Worm (Caenorhabditis elegans) whole organism, L2 larva: ENCODE measurements around the gene amph-1.

Experiments used
- C34F6.9 ChIP-seq: fragments of 150-350 bp; optimal IDR thresholded peaks from 2 replicates; lab custom pipeline; 2014; ENCODE audit warnings: missing biosample characterization, missing genetic modification characterization
- F13H6.1 ChIP-seq: sonication (generic microtip); optimal IDR thresholded peaks from 2 replicates; lab custom pipeline; 2016; ENCODE audit warnings: missing genetic modification characterization, missing compliant biosample characterization
- R02D3.7 ChIP-seq: fragments of 150-350 bp; optimal IDR thresholded peaks from 2 replicates; lab custom pipeline; 2014; ENCODE audit warnings: missing biosample characterization, missing genetic modification characterization
- Y55F3AM.14 ChIP-seq: fragments of 200-800 bp; sonication (Bioruptor generic); optimal IDR thresholded peaks from 2 replicates; lab custom pipeline; 2018; ENCODE audit warnings: mild to moderate bottlenecking, missing genetic modification characterization, missing compliant biosample characterization
- ZK546.5 ChIP-seq: sonication (generic microtip); optimal IDR thresholded peaks from 2 replicates; lab custom pipeline; 2017; ENCODE audit warnings: missing biosample characterization, missing genetic modification characterization
- alr-1 ChIP-seq: fragments of 150-350 bp; optimal IDR thresholded peaks from 2 replicates; lab custom pipeline; 2014; ENCODE audit warnings: missing biosample characterization, missing genetic modification characterization
- aly-2 ChIP-seq: fragments of 150-350 bp; optimal IDR thresholded peaks from 2 replicates; lab custom pipeline; 2014; ENCODE audit warnings: missing biosample characterization, missing genetic modification characterization
- ama-1 ChIP-seq: fragments of 150-350 bp; optimal IDR thresholded peaks from 2 replicates; lab custom pipeline; 2018; ENCODE audit warnings: inconsistent platforms
- blmp-1 ChIP-seq: sonication (generic microtip); optimal IDR thresholded peaks from 2 replicates; lab custom pipeline; 2017; ENCODE audit warnings: missing genetic modification characterization, mild to moderate bottlenecking, missing compliant biosample characterization, antibody characterized with exemption, moderate library complexity; ENCODE audit not compliant: insufficient read depth
- ceh-16 ChIP-seq: fragments of 150-350 bp; optimal IDR thresholded peaks from 2 replicates; lab custom pipeline; 2014; ENCODE audit warnings: missing biosample characterization, missing genetic modification characterization
- ceh-82 ChIP-seq: fragments of 150-350 bp; optimal IDR thresholded peaks from 2 replicates; lab custom pipeline; 2014; ENCODE audit warnings: missing biosample characterization, missing genetic modification characterization
- crh-2 ChIP-seq: sonication (generic microtip); optimal IDR thresholded peaks from 2 replicates; lab custom pipeline; 2017; ENCODE audit warnings: missing biosample characterization, missing genetic modification characterization
- dmd-4 ChIP-seq: sonication (generic microtip); optimal IDR thresholded peaks from 2 replicates; lab custom pipeline; 2017; ENCODE audit warnings: missing biosample characterization, missing genetic modification characterization
- egl-27 ChIP-seq: sonication (generic microtip); optimal IDR thresholded peaks from 3 replicates; lab custom pipeline; 2017; ENCODE audit warnings: missing biosample characterization, missing genetic modification reagents, missing genetic modification characterization
- elt-1 ChIP-seq: fragments of 150-350 bp; optimal IDR thresholded peaks from 2 replicates; lab custom pipeline; 2014; ENCODE audit warnings: missing biosample characterization, missing genetic modification characterization
- elt-3 ChIP-seq: sonication (generic microtip); optimal IDR thresholded peaks from 2 replicates; lab custom pipeline; 2017; ENCODE audit warnings: missing biosample characterization, missing genetic modification characterization
- fos-1 ChIP-seq: fragments of 150-350 bp; optimal IDR thresholded peaks from 2 replicates; lab custom pipeline; 2014; ENCODE audit warnings: missing biosample characterization, missing genetic modification characterization
- gmeb-1 ChIP-seq: fragments of 150-350 bp; optimal IDR thresholded peaks from 2 replicates; lab custom pipeline; 2014; ENCODE audit warnings: missing biosample characterization, missing genetic modification characterization
- lin-11 ChIP-seq: fragments of 150-350 bp; sonication (generic microtip); optimal IDR thresholded peaks from 2 replicates; lab custom pipeline; 2014; ENCODE audit warnings: missing biosample characterization, missing genetic modification characterization, inconsistent platforms, mixed read lengths
- lin-13 ChIP-seq: fragments of 150-350 bp; optimal IDR thresholded peaks from 2 replicates; lab custom pipeline; 2014; ENCODE audit warnings: missing biosample characterization, missing genetic modification reagents, missing genetic modification characterization
- lin-39 ChIP-seq: fragments of 150-350 bp; optimal IDR thresholded peaks from 2 replicates; lab custom pipeline; 2014; ENCODE audit warnings: missing biosample characterization, missing genetic modification reagents, missing genetic modification characterization
- lsy-2 ChIP-seq, 2 experiments: fragments of 150-350 bp in 1 of 2; sonication (generic microtip) in 1 of 2; optimal IDR thresholded peaks; 2 replicates each; lab custom pipeline; 2014 to 2017; ENCODE audit warnings: missing biosample characterization in 2 of 2, missing genetic modification characterization in 2 of 2
- mab-5 ChIP-seq: fragments of 150-350 bp; optimal IDR thresholded peaks from 2 replicates; lab custom pipeline; 2014; ENCODE audit warnings: missing biosample characterization, missing genetic modification characterization
- mbf-1 ChIP-seq: sonication (generic microtip); optimal IDR thresholded peaks from 2 replicates; lab custom pipeline; 2017; ENCODE audit warnings: missing biosample characterization, missing genetic modification characterization
- mdl-1 ChIP-seq, 2 experiments: fragments of 150-350 bp in 1 of 2; sonication (generic microtip) in 1 of 2; optimal IDR thresholded peaks; 2 replicates each; lab custom pipeline; 2017; ENCODE audit warnings: missing biosample characterization in 2 of 2, missing genetic modification characterization in 2 of 2
- nhr-10 ChIP-seq: sonication (generic microtip); optimal IDR thresholded peaks from 2 replicates; lab custom pipeline; 2017; ENCODE audit warnings: missing biosample characterization, missing genetic modification characterization
- nhr-11 ChIP-seq: fragments of 150-350 bp; optimal IDR thresholded peaks from 2 replicates; lab custom pipeline; 2014; ENCODE audit warnings: missing biosample characterization, missing genetic modification characterization
- nhr-12 ChIP-seq: fragments of 150-350 bp; optimal IDR thresholded peaks from 2 replicates; lab custom pipeline; 2014; ENCODE audit warnings: missing biosample characterization, missing genetic modification characterization
- nhr-129 ChIP-seq: fragments of 150-350 bp; optimal IDR thresholded peaks from 2 replicates; lab custom pipeline; 2014; ENCODE audit warnings: missing biosample characterization, missing genetic modification characterization
- nhr-21 ChIP-seq: fragments of 150-350 bp; optimal IDR thresholded peaks from 2 replicates; lab custom pipeline; 2014; ENCODE audit warnings: missing biosample characterization, missing genetic modification characterization
- nhr-23 ChIP-seq: fragments of 150-350 bp; optimal IDR thresholded peaks from 2 replicates; lab custom pipeline; 2014; ENCODE audit warnings: missing biosample characterization, missing genetic modification reagents, missing genetic modification characterization
- nhr-237 ChIP-seq: fragments of 150-350 bp; optimal IDR thresholded peaks from 2 replicates; lab custom pipeline; 2014; ENCODE audit warnings: missing biosample characterization, missing genetic modification characterization
- nhr-25 ChIP-seq: fragments of 150-350 bp; sonication (generic microtip); optimal IDR thresholded peaks from 3 replicates; lab custom pipeline; 2014; ENCODE audit warnings: missing biosample characterization, missing genetic modification characterization
- nhr-6 ChIP-seq: fragments of 150-350 bp; optimal IDR thresholded peaks from 2 replicates; lab custom pipeline; 2014; ENCODE audit warnings: missing biosample characterization, missing genetic modification characterization
- nhr-77 ChIP-seq: fragments of 150-350 bp; optimal IDR thresholded peaks from 2 replicates; lab custom pipeline; 2014; ENCODE audit warnings: missing biosample characterization, missing genetic modification characterization
- peb-1 ChIP-seq: fragments of 150-350 bp; optimal IDR thresholded peaks from 2 replicates; lab custom pipeline; 2014; ENCODE audit warnings: missing biosample characterization, missing genetic modification characterization
- sem-4 ChIP-seq: fragments of 150-350 bp; optimal IDR thresholded peaks from 2 replicates; lab custom pipeline; 2014; ENCODE audit warnings: missing biosample characterization, missing genetic modification reagents, missing genetic modification characterization
- skn-1 ChIP-seq: sonication (generic microtip); optimal IDR thresholded peaks from 2 replicates; lab custom pipeline; 2017; ENCODE audit warnings: missing biosample characterization, missing genetic modification characterization
- sma-3 ChIP-seq: sonication (generic microtip); optimal IDR thresholded peaks from 2 replicates; lab custom pipeline; 2016; ENCODE audit warnings: missing genetic modification reagents, missing genetic modification characterization, missing compliant biosample characterization
- sma-9 ChIP-seq, 2 experiments: fragments of 150-350 bp in 1 of 2; sonication (generic microtip) in 1 of 2; optimal IDR thresholded peaks; 2 replicates each; lab custom pipeline; 2014 to 2016; ENCODE audit warnings: missing genetic modification characterization in 2 of 2, mild to moderate bottlenecking in 1 of 2, missing biosample characterization in 1 of 2, missing compliant biosample characterization in 1 of 2, missing genetic modification reagents in 1 of 2, moderate library complexity in 1 of 2
- snpc-4 ChIP-seq: fragments of 150-350 bp; optimal IDR thresholded peaks from 2 replicates; lab custom pipeline; 2014; ENCODE audit warnings: missing biosample characterization, missing genetic modification characterization
- unc-39 ChIP-seq: fragments of 150-350 bp; optimal IDR thresholded peaks from 2 replicates; lab custom pipeline; 2014; ENCODE audit warnings: missing biosample characterization, missing genetic modification characterization
- unc-55 ChIP-seq: fragments of 150-350 bp; sonication (generic microtip); optimal IDR thresholded peaks from 3 replicates; lab custom pipeline; 2014; ENCODE audit warnings: missing biosample characterization, missing genetic modification reagents, missing genetic modification characterization
- unc-62 ChIP-seq: fragments of 150-350 bp; optimal IDR thresholded peaks from 2 replicates; lab custom pipeline; 2014; ENCODE audit warnings: missing biosample characterization, missing genetic modification reagents, missing genetic modification characterization
- zag-1 ChIP-seq: fragments of 150-350 bp; optimal IDR thresholded peaks from 2 replicates; lab custom pipeline; 2014; ENCODE audit warnings: missing biosample characterization, missing genetic modification characterization
- ztf-1 ChIP-seq: fragments of 200-800 bp; sonication (Bioruptor generic); conservative IDR thresholded peaks from 2 replicates; pipeline ENCODE4 v1.3.6; 2022; ENCODE audit warnings: missing genetic modification characterization, missing compliant biosample characterization
- ztf-11 ChIP-seq: sonication (generic microtip); optimal IDR thresholded peaks from 2 replicates; lab custom pipeline; 2017; ENCODE audit warnings: missing biosample characterization, missing genetic modification characterization
- ztf-4 ChIP-seq: fragments of 150-350 bp; optimal IDR thresholded peaks from 2 replicates; lab custom pipeline; 2014; ENCODE audit warnings: missing biosample characterization, missing genetic modification characterization

The amph-1 gene

DNA sequence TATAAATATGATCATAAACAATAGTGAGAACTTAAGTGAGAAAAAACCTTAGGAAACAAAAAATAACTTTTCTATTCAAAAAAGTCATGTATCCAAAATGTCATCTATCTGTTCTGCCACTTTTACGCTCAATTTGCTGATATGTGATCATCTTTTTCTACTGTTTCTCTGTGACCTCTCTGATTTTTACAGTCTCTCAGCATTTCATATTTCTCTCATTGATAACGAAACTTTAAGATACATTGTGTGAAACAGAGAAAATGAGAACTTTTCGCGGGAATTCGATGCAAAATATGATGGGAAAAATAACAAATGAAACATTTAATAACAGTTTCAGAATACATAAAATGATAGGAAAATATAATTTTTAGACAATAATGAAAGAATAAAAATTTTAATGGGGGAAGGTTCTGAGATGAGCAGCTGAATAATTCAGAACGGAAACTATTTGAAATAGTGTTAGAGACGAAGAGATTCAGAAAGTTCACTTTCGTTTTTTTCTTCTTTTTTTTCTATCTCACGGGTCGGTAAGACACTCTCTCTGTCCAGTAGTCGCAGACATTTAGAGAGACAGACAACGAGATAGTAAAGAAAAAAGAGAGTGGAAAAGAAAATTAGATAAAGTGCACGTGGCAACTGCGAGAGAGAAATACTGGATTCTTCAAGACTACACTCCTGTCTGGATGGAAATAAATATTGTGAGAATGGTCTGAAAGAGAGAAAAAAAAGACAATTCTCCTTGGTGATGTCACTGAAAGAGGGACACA is 29.7 kb upstream of the amph-1 start:
- TF ChIP-seq ZK546.5 (tag; lab: Kevin White, UChicago): no peak
- TF ChIP-seq F13H6.1: peak; percentile 85
- TF ChIP-seq nhr-11 (tag; lab: Kevin White, UChicago): no peak
- TF ChIP-seq nhr-237 (tag; lab: Kevin White, UChicago): no peak
- TF ChIP-seq lin-39 (tag; lab: Kevin White, UChicago): no peak
- no peak for TF ChIP-seq nhr-23
- TF ChIP-seq lin-11: no peak
- TF ChIP-seq ztf-4 (tag; lab: Kevin White, UChicago): no peak
- TF ChIP-seq alr-1 (tag; lab: Kevin White, UChicago): no peak
- no peak for TF ChIP-seq ceh-82 (tag; lab: Kevin White, UChicago)
- TF ChIP-seq skn-1 (tag; lab: Kevin White, UChicago): no peak
- TF ChIP-seq sma-9 (GFP tag; optimal IDR thresholded peaks at IDR 0.05; lab: Kevin White, UChicago): peak; percentile 94
- no peak for TF ChIP-seq sma-9 (tag; optimal IDR thresholded peaks at IDR 0.05; lab: Kevin White, UChicago)
- TF ChIP-seq elt-1 (tag; lab: Kevin White, UChicago): no peak
- TF ChIP-seq dmd-4 (tag; lab: Kevin White, UChicago): no peak
- peak; percentile 96 for TF ChIP-seq crh-2 (tag; lab: Kevin White, UChicago)
- no peak for TF ChIP-seq peb-1 (tag; lab: Kevin White, UChicago)
- peak; percentile 49 for TF ChIP-seq sma-3 (GFP tag; lab: Kevin White, UChicago)
- TF ChIP-seq nhr-77 (tag; lab: Kevin White, UChicago): no peak
- TF ChIP-seq mbf-1 (tag; lab: Kevin White, UChicago): no peak
- TF ChIP-seq lin-13 (GFP tag; lab: Kevin White, UChicago): peak; percentile 32
- no peak for TF ChIP-seq ztf-1 (GFP tag; lab: Robert Waterston, UW)
- TF ChIP-seq zag-1 (tag; lab: Kevin White, UChicago): peak; percentile 51
- TF ChIP-seq blmp-1 (tag; lab: Kevin White, UChicago): peak; percentile 92
- peak; percentile 3 for TF ChIP-seq mab-5 (tag; lab: Kevin White, UChicago)
- peak; percentile 53 for TF ChIP-seq nhr-6
- TF ChIP-seq egl-27 (tag; lab: Kevin White, UChicago): peak; percentile 69
- TF ChIP-seq unc-62 (GFP tag; lab: Kevin White, UChicago): no peak
- no peak for TF ChIP-seq unc-39 (tag; lab: Kevin White, UChicago)
- TF ChIP-seq nhr-12: no peak
- TF ChIP-seq R02D3.7 (tag; lab: Kevin White, UChicago): no peak
- no peak for TF ChIP-seq gmeb-1 (tag; lab: Kevin White, UChicago)
- no peak for TF ChIP-seq nhr-10
- TF ChIP-seq fos-1 (tag; lab: Kevin White, UChicago): peak; percentile 51
- TF ChIP-seq nhr-25: no peak
- TF ChIP-seq nhr-21 (tag; lab: Kevin White, UChicago): peak; percentile 67
- TF ChIP-seq Y55F3AM.14 (GFP tag; lab: Kevin White, UChicago): no peak
- no peak for TF ChIP-seq elt-3 (tag; lab: Kevin White, UChicago)
- TF ChIP-seq ama-1 (lab: Kevin White, UChicago): no peak
- peak; percentile 92 to 99 for TF ChIP-seq mdl-1 (tag; optimal IDR thresholded peaks at IDR 0.05; lab: Kevin White, UChicago)
- peak; percentile 43 for TF ChIP-seq snpc-4 (tag; lab: Kevin White, UChicago)
- TF ChIP-seq sem-4 (tag; lab: Kevin White, UChicago): peak; percentile 19
- no peak for TF ChIP-seq ceh-16 (tag; lab: Kevin White, UChicago)
- TF ChIP-seq aly-2 (tag; lab: Kevin White, UChicago): no peak
- peak; percentile 14 to 79 for TF ChIP-seq lsy-2 (tag; optimal IDR thresholded peaks at IDR 0.05; lab: Kevin White, UChicago)
- TF ChIP-seq nhr-129 (tag; lab: Kevin White, UChicago): peak; percentile 72
- no peak for TF ChIP-seq ztf-11
- peak; percentile 89 for TF ChIP-seq C34F6.9 (tag; lab: Kevin White, UChicago)
- peak; percentile 73 for TF ChIP-seq unc-55
